In the genomic region with DNA sequence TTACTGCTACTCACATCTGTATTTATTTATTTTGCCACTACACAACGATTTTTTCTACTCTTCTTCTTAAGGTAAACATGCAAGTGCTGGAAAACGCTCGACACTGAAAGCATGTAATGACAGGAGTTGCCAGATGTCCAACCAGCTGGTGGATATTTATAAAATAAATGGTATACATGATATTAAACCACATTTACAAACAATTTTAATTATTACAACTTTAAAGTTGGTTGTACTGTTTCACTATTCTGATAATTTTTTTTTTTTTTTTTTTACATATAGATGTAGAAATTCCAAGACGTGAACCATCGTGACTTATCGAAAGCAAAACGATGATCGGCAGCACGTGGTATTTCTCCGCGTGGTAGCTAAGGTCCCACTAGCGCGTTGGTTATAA, we compare ENCODE assay signal across 2 fruit fly cellular contexts.
A peak's percentile ranks its signal among the peaks of the same experiment; 100 is the strongest.
TF ChIP-seq lines count a peak whose summit lies in the region.

Keap1 (minus strand) TSS at position 87 of the 397 bp plus-strand sequence.
kuk (plus strand) TSS at position 386 of the 397 bp plus-strand sequence.

TF ChIP-seq in whole organism, embryonic, 481 proteins besides CTCF, POLR2A, EP300 and RAD21 (continued from another document and continues in another):
- TF ChIP-seq CG12769 (tag; optimal IDR thresholded peaks at IDR 0.05; lab: Kevin White, UChicago): no peak
- TF ChIP-seq jumu (GFP tag; optimal IDR thresholded peaks at IDR 0.05; lab: Kevin White, UChicago): peak; percentile 21
- TF ChIP-seq CG31224 (GFP tag; IDR thresholded peaks at IDR 0.05; lab: Robert Waterston, UW): 0 out of 2 replicates have a peak, but pooled peaks have one; percentile 32
- TF ChIP-seq en (GFP tag; optimal IDR thresholded peaks at IDR 0.05; lab: Kevin White, UChicago): no peak
- TF ChIP-seq maf-S (GFP tag; optimal IDR thresholded peaks at IDR 0.05; lab: Kevin White, UChicago): peak; percentile 71
- peak; percentile 64 for TF ChIP-seq E2f2 (GFP tag; IDR thresholded peaks at IDR 0.05; lab: Robert Waterston, UW)
- TF ChIP-seq inv (GFP tag; IDR thresholded peaks at IDR 0.05; lab: Robert Waterston, UW; ENCODE audit: partially characterized antibody): peak; percentile 88
- peak; percentile 37; the same call in 1 of the 2 replicates for TF ChIP-seq Ada2b (GFP tag; IDR thresholded peaks at IDR 0.05; lab: Robert Waterston, UW)
- TF ChIP-seq amos (GFP tag; IDR thresholded peaks at IDR 0.05; lab: Robert Waterston, UW; ENCODE audit: partially characterized antibody): peak; percentile 84
- TF ChIP-seq H15 (GFP tag; IDR thresholded peaks at IDR 0.05; lab: Robert Waterston, UW): no peak
- TF ChIP-seq CG3995 (GFP tag; optimal IDR thresholded peaks at IDR 0.05; lab: Kevin White, UChicago): peak; percentile 44
- peak; percentile 44 for TF ChIP-seq CG10366 (GFP tag; IDR thresholded peaks at IDR 0.05; lab: Robert Waterston, UW)
- no peak for TF ChIP-seq Vsx1 (GFP tag; optimal IDR thresholded peaks at IDR 0.05; lab: Kevin White, UChicago)
- TF ChIP-seq her (GFP tag; optimal IDR thresholded peaks at IDR 0.05; lab: Kevin White, UChicago): peak; percentile 29
- TF ChIP-seq CG3065 (GFP tag; optimal IDR thresholded peaks at IDR 0.05; lab: Kevin White, UChicago): peak; percentile 56
- TF ChIP-seq NFAT (GFP tag; IDR thresholded peaks at IDR 0.05; lab: Robert Waterston, UW): peak; percentile 50; the same call in 1 of the 2 replicates
- peak; percentile 64 for TF ChIP-seq Hr3 (GFP tag; optimal IDR thresholded peaks at IDR 0.05; lab: Kevin White, UChicago)
- TF ChIP-seq NK7.1 (GFP tag; optimal IDR thresholded peaks at IDR 0.05; lab: Kevin White, UChicago): no peak
- TF ChIP-seq CG4360 (GFP tag; IDR thresholded peaks at IDR 0.05; lab: Robert Waterston, UW): no peak
- peak; percentile 34 for TF ChIP-seq CG18011 (GFP tag; optimal IDR thresholded peaks at IDR 0.05; lab: Kevin White, UChicago)
- no peak for TF ChIP-seq otp (GFP tag; IDR thresholded peaks at IDR 0.05; lab: Robert Waterston, UW)
- no peak for TF ChIP-seq klu (GFP tag; IDR thresholded peaks at IDR 0.05; lab: Robert Waterston, UW)
- no peak for TF ChIP-seq CG4404 (GFP tag; IDR thresholded peaks at IDR 0.05; lab: Robert Waterston, UW)
- no peak for TF ChIP-seq cg (GFP tag; optimal IDR thresholded peaks at IDR 0.05; lab: Kevin White, UChicago)
- TF ChIP-seq sima (GFP tag; optimal IDR thresholded peaks at IDR 0.05; lab: Kevin White, UChicago): no peak
- peak; percentile 19 for TF ChIP-seq CG13424 (tag; optimal IDR thresholded peaks at IDR 0.05; lab: Kevin White, UChicago)
- no peak for TF ChIP-seq CG10979 (tag; optimal IDR thresholded peaks at IDR 0.05; lab: Kevin White, UChicago)
- peak; percentile 99 for TF ChIP-seq CG17385 (GFP tag; optimal IDR thresholded peaks at IDR 0.05; lab: Kevin White, UChicago)
- TF ChIP-seq Hsf (GFP tag; optimal IDR thresholded peaks at IDR 0.05; lab: Kevin White, UChicago): peak; percentile 74
- no peak for TF ChIP-seq sim (GFP tag; IDR thresholded peaks at IDR 0.05; lab: Robert Waterston, UW)
- no peak for TF ChIP-seq CG8281 (tag; optimal IDR thresholded peaks at IDR 0.05; lab: Kevin White, UChicago)
- peak; percentile 48 for TF ChIP-seq Antp (GFP tag; optimal IDR thresholded peaks at IDR 0.05; lab: Kevin White, UChicago)
- TF ChIP-seq ci (GFP tag; IDR thresholded peaks at IDR 0.05; lab: Robert Waterston, UW): peak; percentile 64
- peak; percentile 58 for TF ChIP-seq onecut (GFP tag; IDR thresholded peaks at IDR 0.05; lab: Robert Waterston, UW)
- TF ChIP-seq Drgx (GFP tag; IDR thresholded peaks at IDR 0.05; lab: Robert Waterston, UW): no peak
- TF ChIP-seq CG7963 (GFP tag; IDR thresholded peaks at IDR 0.05; lab: Robert Waterston, UW; ENCODE audit: partially characterized antibody): no peak
- no peak for TF ChIP-seq ttk (GFP tag; IDR thresholded peaks at IDR 0.05; lab: Robert Waterston, UW)
- no peak for TF ChIP-seq disco-r (GFP tag; optimal IDR thresholded peaks at IDR 0.05; lab: Kevin White, UChicago)
- TF ChIP-seq Dll (GFP tag; IDR thresholded peaks at IDR 0.05; lab: Robert Waterston, UW; ENCODE audit: partially characterized antibody): peak; percentile 91
- no peak for TF ChIP-seq Adf1 (GFP tag; IDR thresholded peaks at IDR 0.05; lab: Robert Waterston, UW)
- peak; percentile 17 for TF ChIP-seq CG7271 (tag; optimal IDR thresholded peaks at IDR 0.05; lab: Kevin White, UChicago)
- TF ChIP-seq CG18262 (tag; optimal IDR thresholded peaks at IDR 0.05; lab: Kevin White, UChicago): no peak
- peak; percentile 45 for TF ChIP-seq CG11504 (tag; optimal IDR thresholded peaks at IDR 0.05; lab: Kevin White, UChicago)
- peak; percentile 43 for TF ChIP-seq CG9215 (GFP tag; IDR thresholded peaks at IDR 0.05; lab: Robert Waterston, UW)
- peak; percentile 54 for TF ChIP-seq CG9817 (tag; optimal IDR thresholded peaks at IDR 0.05; lab: Kevin White, UChicago)
- TF ChIP-seq CG10654 (GFP tag; optimal IDR thresholded peaks at IDR 0.05; lab: Kevin White, UChicago): peak; percentile 43
- TF ChIP-seq CG6175 (GFP tag; IDR thresholded peaks at IDR 0.05; lab: Robert Waterston, UW): no peak
- peak; percentile 61 for TF ChIP-seq B-H2 (GFP tag; optimal IDR thresholded peaks at IDR 0.05; lab: Kevin White, UChicago)
- no peak for TF ChIP-seq CG31441 (GFP tag; IDR thresholded peaks at IDR 0.05; lab: Robert Waterston, UW)
- TF ChIP-seq repo (GFP tag; optimal IDR thresholded peaks at IDR 0.05; lab: Kevin White, UChicago): peak; percentile 27
- TF ChIP-seq CG30431 (GFP tag; optimal IDR thresholded peaks at IDR 0.05; lab: Kevin White, UChicago): no peak
- peak; percentile 46 for TF ChIP-seq CG3163 (GFP tag; optimal IDR thresholded peaks at IDR 0.05; lab: Kevin White, UChicago)
- no peak for TF ChIP-seq eve (GFP tag; optimal IDR thresholded peaks at IDR 0.05; lab: Kevin White, UChicago)
- TF ChIP-seq CG10147 (GFP tag; optimal IDR thresholded peaks at IDR 0.05; lab: Kevin White, UChicago): no peak
- peak; percentile 16 for TF ChIP-seq Jarid2 (GFP tag; optimal IDR thresholded peaks at IDR 0.05; lab: Kevin White, UChicago)
- no peak for TF ChIP-seq cad (GFP tag; optimal IDR thresholded peaks at IDR 0.05; lab: Kevin White, UChicago)
- no peak for TF ChIP-seq nau (GFP tag; optimal IDR thresholded peaks at IDR 0.05; lab: Kevin White, UChicago)
- peak; percentile 24 for TF ChIP-seq CG9876 (GFP tag; optimal IDR thresholded peaks at IDR 0.05; lab: Kevin White, UChicago)
- no peak for TF ChIP-seq Meics (GFP tag; optimal IDR thresholded peaks at IDR 0.05; lab: Kevin White, UChicago)
- TF ChIP-seq GATAe (GFP tag; conservative IDR thresholded peaks at IDR 0.05; lab: Robert Waterston, UW): no peak
- peak; percentile 41 for TF ChIP-seq gcm2 (GFP tag; optimal IDR thresholded peaks at IDR 0.05; lab: Kevin White, UChicago)
- peak; percentile 74 for TF ChIP-seq shn (GFP tag; optimal IDR thresholded peaks at IDR 0.05; lab: Kevin White, UChicago)
- TF ChIP-seq hbn (GFP tag; IDR thresholded peaks at IDR 0.05; lab: Robert Waterston, UW; ENCODE audit: partially characterized antibody): peak; percentile 83
- peak; percentile 58 to 82 for TF ChIP-seq Pdp1 (GFP tag; optimal IDR thresholded peaks at IDR 0.05; lab: Kevin White, UChicago)

TF ChIP-seq in whole organism, prepupa, 60 proteins besides CTCF, POLR2A, EP300 and RAD21 (continued from another document):
- TF ChIP-seq Smox (GFP tag; optimal IDR thresholded peaks at IDR 0.05; lab: Kevin White, UChicago) (peak; percentile 66), acj6 (GFP tag; optimal IDR thresholded peaks at IDR 0.05; lab: Kevin White, UChicago) (peak; percentile 57), Hr4 (GFP tag; optimal IDR thresholded peaks at IDR 0.05; lab: Kevin White, UChicago) (peak; percentile 38), CG9139 (GFP tag; optimal IDR thresholded peaks at IDR 0.05; lab: Kevin White, UChicago) (no peak), Ets96B (tag; optimal IDR thresholded peaks at IDR 0.05; lab: Kevin White, UChicago) (no peak), OdsH (GFP tag; optimal IDR thresholded peaks at IDR 0.05; lab: Kevin White, UChicago) (peak; percentile 65), CG31627 (GFP tag; optimal IDR thresholded peaks at IDR 0.05; lab: Kevin White, UChicago) (peak; percentile 65), CG8119 (GFP tag; IDR thresholded peaks at IDR 0.05; lab: Robert Waterston, UW) (no peak), CG6854 (GFP tag; optimal IDR thresholded peaks at IDR 0.05; lab: Kevin White, UChicago) (no peak)
